Fruit fly (Drosophila melanogaster) whole organism, embryonic: Measurements from ENCODE around the gene slp1.

Source experiments
- Bgb ChIP-seq: fragments of 200-800 bp; sonication (Bioruptor generic); IDR thresholded peaks from 2 replicates; pipeline ENCODE4 v1.3.6; 2022; ENCODE audit warnings: missing biosample characterization, missing genetic modification characterization; ENCODE audit not compliant: partially characterized antibody
- CG10209 ChIP-seq: fragments of 200-800 bp; sonication (Bioruptor generic); optimal IDR thresholded peaks from 3 replicates; lab custom pipeline; 2017; ENCODE audit warnings: missing biosample characterization, mild to moderate bottlenecking, missing genetic modification characterization, missing genetic modification reagents
- CG11695 ChIP-seq: fragments of 200-800 bp; sonication (Bioruptor generic); IDR thresholded peaks from 3 replicates; pipeline ENCODE4 v1.3.6; 2022; ENCODE audit warnings: missing biosample characterization, missing genetic modification characterization
- CG12942 ChIP-seq: fragments of 200-800 bp; sonication (Bioruptor generic); optimal IDR thresholded peaks from 3 replicates; lab custom pipeline; 2016; ENCODE audit warnings: missing biosample characterization, missing genetic modification characterization
- CG14710 ChIP-seq: fragments of 200-800 bp; sonication (Bioruptor generic); optimal IDR thresholded peaks from 3 replicates; lab custom pipeline; 2019; ENCODE audit warnings: missing biosample characterization, mild to moderate bottlenecking, missing genetic modification characterization, moderate library complexity
- CG15011 ChIP-seq: fragments of 200-800 bp; sonication (Bioruptor generic); optimal IDR thresholded peaks from 3 replicates; lab custom pipeline; 2018; ENCODE audit warnings: missing biosample characterization, mild to moderate bottlenecking, missing genetic modification characterization
- CG17385 ChIP-seq: fragments of 200-800 bp; sonication (Bioruptor generic); optimal IDR thresholded peaks from 3 replicates; lab custom pipeline; 2018; ENCODE audit warnings: missing biosample characterization, mild to moderate bottlenecking, missing genetic modification characterization
- CG2116 ChIP-seq: fragments of 200-800 bp; sonication (Bioruptor generic); optimal IDR thresholded peaks from 3 replicates; lab custom pipeline; 2018; ENCODE audit warnings: missing biosample characterization, mild to moderate bottlenecking, missing genetic modification characterization
- CG31224 ChIP-seq: fragments of 200-800 bp; sonication (Bioruptor generic); IDR thresholded peaks from 2 replicates; pipeline ENCODE4 v1.3.6; 2022; ENCODE audit warnings: missing biosample characterization, missing genetic modification characterization
- CG32772 ChIP-seq: fragments of 200-800 bp; sonication (Bioruptor generic); IDR thresholded peaks from 2 replicates; pipeline ENCODE4 v1.3.6; 2022; ENCODE audit warnings: missing biosample characterization, missing genetic modification characterization
- CG3995 ChIP-seq: fragments of 200-800 bp; sonication (Bioruptor generic); optimal IDR thresholded peaks from 3 replicates; lab custom pipeline; 2016; ENCODE audit warnings: missing biosample characterization, missing genetic modification characterization
- CG4282 ChIP-seq: fragments of 200-800 bp; sonication (Bioruptor generic); optimal IDR thresholded peaks from 2 replicates; lab custom pipeline; 2016; ENCODE audit warnings: missing biosample characterization, missing genetic modification characterization
- CG4360 ChIP-seq: fragments of 200-800 bp; sonication (Bioruptor generic); IDR thresholded peaks from 2 replicates; pipeline ENCODE4 v1.3.6; 2022; ENCODE audit warnings: missing biosample characterization, missing genetic modification characterization
- CG5180 ChIP-seq: fragments of 200-800 bp; sonication (Bioruptor generic); optimal IDR thresholded peaks from 3 replicates; lab custom pipeline; 2017; ENCODE audit warnings: missing biosample characterization, missing genetic modification characterization, mild to moderate bottlenecking, moderate library complexity, missing genetic modification reagents
- CG6254 ChIP-seq: fragments of 200-800 bp; sonication (Bioruptor generic); optimal IDR thresholded peaks from 3 replicates; lab custom pipeline; 2017; ENCODE audit warnings: mild to moderate bottlenecking, missing biosample characterization, missing genetic modification reagents, missing genetic modification characterization
- CG6689 ChIP-seq: fragments of 200-800 bp; sonication (Bioruptor generic); IDR thresholded peaks from 2 replicates; pipeline ENCODE4 v1.3.6; 2022; ENCODE audit warnings: missing biosample characterization, missing genetic modification characterization
- CG6765 ChIP-seq: fragments of 200-800 bp; sonication (Bioruptor generic); optimal IDR thresholded peaks from 3 replicates; lab custom pipeline; 2017; ENCODE audit warnings: missing biosample characterization, mild to moderate bottlenecking, missing genetic modification characterization
- CG7839 ChIP-seq: fragments of 200-800 bp; sonication (Bioruptor generic); optimal IDR thresholded peaks from 3 replicates; lab custom pipeline; 2018; ENCODE audit warnings: missing biosample characterization, mild to moderate bottlenecking, missing genetic modification characterization, moderate library complexity
- CG9932 ChIP-seq: fragments of 200-800 bp; sonication (Bioruptor generic); IDR thresholded peaks from 2 replicates; pipeline ENCODE4 v1.3.6; 2022; ENCODE audit warnings: missing biosample characterization, missing genetic modification characterization
- CoRest ChIP-seq: fragments of 200-800 bp; sonication (Bioruptor generic); optimal IDR thresholded peaks from 3 replicates; lab custom pipeline; 2018; ENCODE audit warnings: missing biosample characterization, mild to moderate bottlenecking, missing genetic modification characterization, moderate library complexity
- Dad ChIP-seq: fragments of 200-800 bp; sonication (Bioruptor generic); optimal IDR thresholded peaks from 3 replicates; lab custom pipeline; 2016; ENCODE audit warnings: missing biosample characterization, missing genetic modification characterization
- Dfd ChIP-seq, 2 experiments: fragments of >200 bp; optimal IDR thresholded peaks; 2 replicates each; lab custom pipeline; 2017; ENCODE audit warnings: missing biosample characterization in 2 of 2, missing genetic modification characterization in 2 of 2
- Ets97D ChIP-seq: fragments of 200-800 bp; sonication (Bioruptor generic); optimal IDR thresholded peaks from 3 replicates; lab custom pipeline; 2016; ENCODE audit warnings: missing biosample characterization, missing genetic modification characterization
- H15 ChIP-seq: fragments of 200-800 bp; sonication (Bioruptor generic); IDR thresholded peaks from 3 replicates; pipeline ENCODE4 v1.3.6; 2022; ENCODE audit warnings: missing biosample characterization, missing genetic modification characterization
- Hey ChIP-seq: fragments of 200-800 bp; sonication (Bioruptor generic); optimal IDR thresholded peaks from 3 replicates; lab custom pipeline; 2018; ENCODE audit warnings: missing biosample characterization, mild to moderate bottlenecking, missing genetic modification characterization
- Hr39 ChIP-seq: fragments of >200 bp; optimal IDR thresholded peaks from 2 replicates; lab custom pipeline; 2017
- Hsf ChIP-seq: fragments of 200-800 bp; sonication (Bioruptor generic); optimal IDR thresholded peaks from 3 replicates; lab custom pipeline; 2016; ENCODE audit warnings: missing biosample characterization, missing genetic modification characterization
- MTF-1 ChIP-seq: fragments of 200-800 bp; sonication (Bioruptor generic); optimal IDR thresholded peaks from 2 replicates; lab custom pipeline; 2018; ENCODE audit warnings: missing biosample characterization, mild to moderate bottlenecking, missing genetic modification characterization, borderline replicate concordance
- Max ChIP-seq: fragments of 200-800 bp; sonication (Bioruptor generic); optimal IDR thresholded peaks from 2 replicates; lab custom pipeline; 2016; ENCODE audit warnings: missing biosample characterization, mild to moderate bottlenecking, missing genetic modification characterization
- Neu2 ChIP-seq: fragments of 200-800 bp; sonication (Bioruptor generic); optimal IDR thresholded peaks from 3 replicates; lab custom pipeline; 2016; ENCODE audit warnings: missing biosample characterization, missing genetic modification characterization, borderline replicate concordance
- Sin3A ChIP-seq: fragments of >200 bp; optimal IDR thresholded peaks from 2 replicates; lab custom pipeline; 2018
- Six4 ChIP-seq: fragments of 200-800 bp; sonication (Bioruptor generic); optimal IDR thresholded peaks from 2 replicates; lab custom pipeline; 2016; ENCODE audit warnings: missing biosample characterization, missing genetic modification characterization
- dm ChIP-seq: fragments of 200-800 bp; sonication (Bioruptor generic); optimal IDR thresholded peaks from 3 replicates; lab custom pipeline; 2016; ENCODE audit warnings: missing biosample characterization, missing genetic modification characterization
- dpn ChIP-seq, 2 experiments: fragments of 200-800 bp; sonication (Bioruptor generic); optimal IDR thresholded peaks; 3 replicates each; lab custom pipeline; 2016; ENCODE audit warnings: missing biosample characterization in 2 of 2, missing genetic modification characterization in 2 of 2
- emc ChIP-seq: fragments of 200-800 bp; sonication (Bioruptor generic); optimal IDR thresholded peaks from 2 replicates; lab custom pipeline; 2016; ENCODE audit warnings: missing biosample characterization, missing genetic modification characterization
- eve ChIP-seq, 2 experiments: fragments of >200 bp; optimal IDR thresholded peaks; 2 replicates each; lab custom pipeline; 2017; ENCODE audit warnings: missing biosample characterization in 2 of 2, missing genetic modification characterization in 2 of 2
- gem ChIP-seq: fragments of 200-800 bp; sonication (Bioruptor generic); optimal IDR thresholded peaks from 2 replicates; lab custom pipeline; 2019; ENCODE audit warnings: missing biosample characterization, mild to moderate bottlenecking, missing genetic modification characterization, moderate library complexity
- grau ChIP-seq: fragments of 200-800 bp; optimal IDR thresholded peaks from 3 replicates; lab custom pipeline; 2019; ENCODE audit warnings: missing biosample characterization, mild to moderate bottlenecking, missing genetic modification characterization, moderate library complexity
- her ChIP-seq: fragments of 200-800 bp; sonication (Bioruptor generic); optimal IDR thresholded peaks from 2 replicates; lab custom pipeline; 2016; ENCODE audit warnings: missing biosample characterization, missing genetic modification characterization
- insv ChIP-seq, 2 experiments: fragments of 200-800 bp; sonication (Bioruptor generic); optimal IDR thresholded peaks; 3 replicates each; lab custom pipeline; 2016 to 2018; ENCODE audit warnings: missing biosample characterization in 2 of 2, missing genetic modification characterization in 2 of 2
- jing ChIP-seq: fragments of 200-800 bp; sonication (Bioruptor generic); optimal IDR thresholded peaks from 2 replicates; lab custom pipeline; 2018; ENCODE audit warnings: missing biosample characterization, mild to moderate bottlenecking, missing genetic modification characterization
- lbe ChIP-seq: fragments of 200-800 bp; sonication (Bioruptor generic); optimal IDR thresholded peaks from 2 replicates; lab custom pipeline; 2016; ENCODE audit warnings: missing biosample characterization, mild to moderate bottlenecking, missing genetic modification characterization
- lilli ChIP-seq: fragments of 200-800 bp; sonication (Bioruptor generic); optimal IDR thresholded peaks from 3 replicates; lab custom pipeline; 2016; ENCODE audit warnings: missing biosample characterization, missing genetic modification characterization
- pb ChIP-seq: fragments of 200-800 bp; sonication (Bioruptor generic); optimal IDR thresholded peaks from 3 replicates; lab custom pipeline; 2016; ENCODE audit warnings: missing biosample characterization, missing genetic modification characterization
- phol ChIP-seq: fragments of 200-800 bp; sonication (Bioruptor generic); optimal IDR thresholded peaks from 3 replicates; lab custom pipeline; 2018; ENCODE audit warnings: missing biosample characterization, mild to moderate bottlenecking, missing genetic modification characterization, moderate library complexity
- pum ChIP-seq: fragments of 200-800 bp; sonication (Bioruptor generic); optimal IDR thresholded peaks from 2 replicates; lab custom pipeline; 2016; ENCODE audit warnings: missing biosample characterization, missing genetic modification characterization
- salm ChIP-seq: fragments of 200-800 bp; sonication (Bioruptor generic); optimal IDR thresholded peaks from 2 replicates; lab custom pipeline; 2018; ENCODE audit warnings: missing biosample characterization, mild to moderate bottlenecking, missing genetic modification characterization
- sens ChIP-seq: fragments of 200-800 bp; sonication (Bioruptor generic); peaks from one replicate; lab custom pipeline; 2016; ENCODE audit warnings: missing biosample characterization, missing genetic modification characterization
- sna ChIP-seq: fragments of 200-800 bp; sonication (Bioruptor generic); IDR thresholded peaks from 2 replicates; pipeline ENCODE4 v1.3.6; 2022; ENCODE audit warnings: missing biosample characterization, missing genetic modification characterization; ENCODE audit not compliant: partially characterized antibody
- trem ChIP-seq: fragments of 200-800 bp; optimal IDR thresholded peaks from 3 replicates; lab custom pipeline; 2019; ENCODE audit warnings: missing biosample characterization, mild to moderate bottlenecking, missing genetic modification characterization, moderate library complexity
- vvl ChIP-seq: fragments of 200-800 bp; sonication (Bioruptor generic); IDR thresholded peaks from 2 replicates; pipeline ENCODE4 v1.3.6; 2022; ENCODE audit warnings: missing biosample characterization, missing genetic modification characterization

slp1 gene

DNA sequence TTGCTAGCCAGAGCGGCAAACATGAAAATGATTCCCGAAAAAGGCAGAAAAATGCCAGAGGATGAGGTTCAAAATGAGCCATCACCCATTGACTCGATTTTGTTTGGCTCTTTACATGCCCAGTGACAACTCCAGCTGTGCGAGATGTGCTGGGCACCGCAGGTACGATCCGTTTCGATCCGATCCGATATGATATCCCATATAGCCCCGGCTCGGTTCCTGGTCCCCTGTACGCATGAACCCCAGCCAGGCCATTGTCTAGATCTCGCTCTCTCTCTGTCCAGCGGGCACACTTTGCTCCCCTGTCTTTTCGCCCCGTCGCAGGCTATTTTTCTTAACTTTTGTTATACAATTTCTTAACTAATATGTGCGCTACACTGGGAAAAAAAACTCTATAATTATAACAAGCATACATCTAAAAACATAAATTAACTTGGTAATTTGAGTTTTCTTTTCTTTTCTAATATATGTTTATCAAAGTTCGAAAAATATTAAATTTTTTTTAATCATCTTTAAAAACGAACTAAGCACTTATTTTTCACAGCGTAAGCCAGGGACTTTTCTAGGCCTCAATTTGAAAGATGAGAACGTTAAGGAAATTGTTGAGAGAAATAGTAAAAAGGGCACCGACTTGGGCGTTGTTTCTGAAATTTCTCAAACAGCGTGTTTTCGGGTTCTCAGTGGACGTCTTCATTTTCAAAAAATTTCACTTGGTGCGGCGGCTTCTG lies 2.1 kb downstream of the slp1 start (continued):
- peak; percentile 45 for TF ChIP-seq salm (tag; lab: Kevin White, UChicago)
- TF ChIP-seq CG14710, result peak; percentile 96
- peak; percentile 42 for TF ChIP-seq CG15011 (GFP tag; lab: Kevin White, UChicago)
- TF ChIP-seq her (GFP tag; lab: Kevin White, UChicago), result no peak
- TF ChIP-seq CG10209 (GFP tag; lab: Kevin White, UChicago), result peak; percentile 72
- TF ChIP-seq emc, result no peak
- peak; percentile 51 for TF ChIP-seq CG2116 (GFP tag; lab: Kevin White, UChicago)
- TF ChIP-seq Sin3A (lab: Kevin White, UChicago), result no peak
- TF ChIP-seq eve (GFP tag; optimal IDR thresholded peaks at IDR 0.05; lab: Kevin White, UChicago), result peak; percentile 45 to 59
- TF ChIP-seq gem (tag; lab: Kevin White, UChicago), result peak; percentile 93
- TF ChIP-seq CG7839, result peak; percentile 82
- peak; percentile 62 for TF ChIP-seq vvl (GFP tag; lab: Robert Waterston, UW)
- TF ChIP-seq sens (GFP tag; lab: Kevin White, UChicago), result peak; percentile 97
- TF ChIP-seq Six4 (GFP tag; lab: Kevin White, UChicago), result peak; percentile 67
- TF ChIP-seq CG3995 (GFP tag; lab: Kevin White, UChicago), result no peak
- no peak for TF ChIP-seq H15 (GFP tag; lab: Robert Waterston, UW)
- peak; percentile 40 for TF ChIP-seq CG17385 (GFP tag; lab: Kevin White, UChicago)
- peak; percentile 77 for TF ChIP-seq grau
- no peak for TF ChIP-seq sna (GFP tag; lab: Robert Waterston, UW)
- peak; percentile 43 for TF ChIP-seq CG12942
- no peak for TF ChIP-seq Hr39
- peak; percentile 38; the same call in 1 of the 2 replicates for TF ChIP-seq CG4360 (GFP tag; lab: Robert Waterston, UW)
- no peak for TF ChIP-seq CG32772 (GFP tag; lab: Robert Waterston, UW)
- no peak for TF ChIP-seq pb (GFP tag; lab: Kevin White, UChicago)
- TF ChIP-seq lilli (GFP tag; lab: Kevin White, UChicago), result peak; percentile 48
- peak; percentile 86 for TF ChIP-seq CoRest (tag; lab: Kevin White, UChicago)
- TF ChIP-seq CG4282 (GFP tag; lab: Kevin White, UChicago), result no peak
- TF ChIP-seq Max (GFP tag; lab: Kevin White, UChicago), result peak; percentile 46
- no peak for TF ChIP-seq Bgb (GFP tag; lab: Robert Waterston, UW)
- TF ChIP-seq CG31224 (GFP tag; lab: Robert Waterston, UW), result no peak
- peak; percentile 91 for TF ChIP-seq phol
- peak; percentile 57 for TF ChIP-seq Neu2 (GFP tag; lab: Kevin White, UChicago)
- peak; percentile 22 for TF ChIP-seq Dad
- TF ChIP-seq pum (GFP tag; lab: Kevin White, UChicago), result peak; percentile 71
- peak; percentile 33 to 41 for TF ChIP-seq dpn (GFP tag; optimal IDR thresholded peaks at IDR 0.05; lab: Kevin White, UChicago)
- peak; percentile 76 for TF ChIP-seq CG6254 (GFP tag; lab: Kevin White, UChicago)
- TF ChIP-seq jing (GFP tag; lab: Kevin White, UChicago), result no peak
- no peak for TF ChIP-seq Dfd (GFP tag; optimal IDR thresholded peaks at IDR 0.05; lab: Kevin White, UChicago)
- TF ChIP-seq CG11695 (GFP tag; lab: Robert Waterston, UW), result peak; percentile 61; the same call in 2 of the 3 replicates
- TF ChIP-seq CG5180 (GFP tag; lab: Kevin White, UChicago), result peak; percentile 8
- peak; percentile 19 for TF ChIP-seq MTF-1 (GFP tag; lab: Kevin White, UChicago)
- peak; percentile 72 for TF ChIP-seq CG6689 (GFP tag; lab: Robert Waterston, UW)
- TF ChIP-seq Ets97D (GFP tag; lab: Kevin White, UChicago), result peak; percentile 5
- no peak for TF ChIP-seq lbe (GFP tag; lab: Kevin White, UChicago)
- TF ChIP-seq dm (GFP tag; lab: Kevin White, UChicago), result peak; percentile 12
- no peak for TF ChIP-seq CG9932 (GFP tag; lab: Robert Waterston, UW)
- TF ChIP-seq insv (GFP tag; optimal IDR thresholded peaks at IDR 0.05; lab: Kevin White, UChicago), result no peak
- TF ChIP-seq Hey, result no peak
- peak; percentile 93 for TF ChIP-seq trem
- TF ChIP-seq CG6765 (GFP tag; lab: Kevin White, UChicago), result no peak
- peak; percentile 65 for TF ChIP-seq Hsf
